Fruit fly (Drosophila melanogaster): ENCODE data around the gene rept.

dm6 chr3L:19263480-19264140 lies 8.5 kb downstream of the rept start, which contains the start of the genes CG42374 and Mettl5:
- no peak for TF ChIP-seq CG8478 (optimal IDR thresholded peaks at IDR 0.05)
- TF ChIP-seq CTCF (optimal IDR thresholded peaks at IDR 0.05) = no peak

All from S2 (cell line).